Fruit fly (Drosophila melanogaster) whole organism: ENCODE data around the gene Mics1.

ENCODE experiments used
- CG8478 ChIP-seq: fragments of >200 bp; optimal IDR thresholded peaks from 2 replicates; lab custom pipeline; 2018; ENCODE audit warnings: inconsistent platforms
- Dll ChIP-seq: fragments of >200 bp; optimal IDR thresholded peaks from 2 replicates; lab custom pipeline; 2017
- EcR ChIP-seq, 2 experiments: fragments of >200 bp; optimal IDR thresholded peaks; 2 replicates each; lab custom pipeline; 2017; ENCODE audit warnings: missing biosample characterization in 2 of 2, missing genetic modification characterization in 2 of 2, missing genetic modification reagents in 2 of 2
- pan ChIP-seq: fragments of >200 bp; optimal IDR thresholded peaks from 2 replicates; lab custom pipeline; 2017
- psq ChIP-seq: fragments of >200 bp; optimal IDR thresholded peaks from 2 replicates; lab custom pipeline; 2017

dm6 chr3R:7503216-7503615, 1.0 kb upstream of the Mics1 start:
- TF ChIP-seq Dll (lab: Kevin White, UChicago) (no peak), CG8478 (lab: Kevin White, UChicago) (no peak), psq (lab: Kevin White, UChicago) (no peak), pan (lab: Kevin White, UChicago) (no peak), EcR (GFP tag; optimal IDR thresholded peaks at IDR 0.05; lab: Kevin White, UChicago) (no peak)
